Fruit fly (Drosophila melanogaster) whole organism, embryonic: ENCODE measurements around the gene Dh31.

Experiments
- Ada2b ChIP-seq: fragments of 200-800 bp; sonication (Bioruptor generic); IDR thresholded peaks from 2 replicates; pipeline ENCODE4 v1.3.6; 2022; ENCODE audit warnings: missing biosample characterization, missing genetic modification characterization
- Atf3 ChIP-seq: fragments of 200-800 bp; sonication (Bioruptor generic); optimal IDR thresholded peaks from 3 replicates; lab custom pipeline; 2016; ENCODE audit warnings: missing biosample characterization, missing genetic modification characterization
- Awh ChIP-seq: fragments of 200-800 bp; sonication (Bioruptor generic); IDR thresholded peaks from 2 replicates; pipeline ENCODE4, ENCODE4 v1.3.6; 2022; ENCODE audit warnings: missing biosample characterization, missing genetic modification characterization
- Bteb2 ChIP-seq: fragments of 200-800 bp; sonication (Bioruptor generic); optimal IDR thresholded peaks from 2 replicates; lab custom pipeline; 2016; ENCODE audit warnings: missing biosample characterization, missing genetic modification characterization
- CG10274 ChIP-seq: fragments of 200-800 bp; sonication (Bioruptor generic); optimal IDR thresholded peaks from 3 replicates; lab custom pipeline; 2017; ENCODE audit warnings: missing biosample characterization, mild to moderate bottlenecking, missing genetic modification characterization
- CG12299 ChIP-seq: fragments of 200-800 bp; sonication (Bioruptor generic); optimal IDR thresholded peaks from 2 replicates; lab custom pipeline; 2018; ENCODE audit warnings: missing biosample characterization, mild to moderate bottlenecking, missing genetic modification characterization
- CG12391 ChIP-seq: fragments of 200-800 bp; sonication (Bioruptor generic); optimal IDR thresholded peaks from 3 replicates; lab custom pipeline; 2018; ENCODE audit warnings: missing biosample characterization, mild to moderate bottlenecking, missing genetic modification characterization, moderate library complexity
- CG13287 ChIP-seq: fragments of 200-800 bp; sonication (Bioruptor generic); IDR thresholded peaks from 2 replicates; pipeline ENCODE4 v1.3.6; 2022; ENCODE audit warnings: missing biosample characterization, missing genetic modification characterization; ENCODE audit not compliant: partially characterized antibody
- CG13894 ChIP-seq: fragments of 200-800 bp; sonication (Bioruptor generic); optimal IDR thresholded peaks from 3 replicates; lab custom pipeline; 2018; ENCODE audit warnings: missing biosample characterization, mild to moderate bottlenecking, missing genetic modification characterization, moderate library complexity
- CG14965 ChIP-seq: fragments of 200-800 bp; sonication (Bioruptor generic); optimal IDR thresholded peaks from 2 replicates; lab custom pipeline; 2016; ENCODE audit warnings: missing biosample characterization, missing genetic modification characterization, borderline replicate concordance
- CG15696 ChIP-seq: fragments of 200-800 bp; sonication (Bioruptor generic); optimal IDR thresholded peaks from 2 replicates; lab custom pipeline; 2019; ENCODE audit warnings: missing biosample characterization, mild to moderate bottlenecking, missing genetic modification characterization, moderate library complexity
- CG16813 ChIP-seq: fragments of 200-800 bp; sonication (Bioruptor generic); IDR thresholded peaks from 3 replicates; pipeline ENCODE4 v1.3.6; 2022; ENCODE audit warnings: missing biosample characterization, missing genetic modification characterization; ENCODE audit not compliant: partially characterized antibody
- CG18476 ChIP-seq: fragments of 200-800 bp; sonication (Bioruptor generic); optimal IDR thresholded peaks from 2 replicates; lab custom pipeline; 2016; ENCODE audit warnings: missing biosample characterization, mild to moderate bottlenecking, missing genetic modification characterization
- CG2202 ChIP-seq: fragments of 200-800 bp; sonication (Bioruptor generic); optimal IDR thresholded peaks from 2 replicates; lab custom pipeline; 2018; ENCODE audit warnings: missing biosample characterization, mild to moderate bottlenecking, missing genetic modification characterization
- CG30020 ChIP-seq: fragments of 200-800 bp; optimal IDR thresholded peaks from 2 replicates; lab custom pipeline; 2019; ENCODE audit warnings: missing biosample characterization, mild to moderate bottlenecking, missing genetic modification characterization, moderate library complexity
- CG3281 ChIP-seq: fragments of 200-800 bp; sonication (Bioruptor generic); optimal IDR thresholded peaks from 3 replicates; lab custom pipeline; 2017; ENCODE audit warnings: missing biosample characterization, mild to moderate bottlenecking, missing genetic modification characterization
- CG34422 ChIP-seq: fragments of 200-800 bp; sonication (Bioruptor generic); IDR thresholded peaks from 3 replicates; pipeline ENCODE4 v1.3.6; 2022; ENCODE audit warnings: missing biosample characterization, missing genetic modification characterization
- CG5953 ChIP-seq: fragments of 200-800 bp; sonication (Bioruptor generic); IDR thresholded peaks from 2 replicates; pipeline ENCODE4 v1.3.6; 2022; ENCODE audit warnings: missing biosample characterization, missing genetic modification characterization
- CG6813 ChIP-seq: fragments of 200-800 bp; sonication (Bioruptor generic); optimal IDR thresholded peaks from 2 replicates; lab custom pipeline; 2017; ENCODE audit warnings: missing biosample characterization, missing genetic modification characterization, mild to moderate bottlenecking, moderate library complexity, missing genetic modification reagents
- CG7963 ChIP-seq: fragments of 200-800 bp; sonication (Bioruptor generic); IDR thresholded peaks from 3 replicates; pipeline ENCODE4 v1.3.6; 2022; ENCODE audit warnings: missing biosample characterization, missing genetic modification characterization; ENCODE audit not compliant: partially characterized antibody
- CkIIα-i1 ChIP-seq: fragments of 200-800 bp; sonication (Bioruptor generic); IDR thresholded peaks from 2 replicates; pipeline ENCODE4 v1.3.6; 2022; ENCODE audit warnings: missing biosample characterization, missing genetic modification characterization
- CrebB ChIP-seq: fragments of 200-800 bp; sonication (Bioruptor generic); optimal IDR thresholded peaks from 3 replicates; lab custom pipeline; 2018; ENCODE audit warnings: missing biosample characterization, mild to moderate bottlenecking, missing genetic modification characterization
- D19B ChIP-seq: fragments of 200-800 bp; sonication (Bioruptor generic); optimal IDR thresholded peaks from 2 replicates; lab custom pipeline; 2017; ENCODE audit warnings: missing biosample characterization, mild to moderate bottlenecking, missing genetic modification characterization
- Gug ChIP-seq: fragments of 200-800 bp; sonication (Bioruptor generic); IDR thresholded peaks from 4 replicates; pipeline ENCODE4 v1.3.6; 2022; ENCODE audit warnings: missing biosample characterization, missing genetic modification characterization
- HLH3B ChIP-seq: fragments of 200-800 bp; sonication (Bioruptor generic); IDR thresholded peaks from 2 replicates; pipeline ENCODE4 v1.3.6; 2022; ENCODE audit warnings: missing biosample characterization, missing genetic modification characterization
- HLHmδ ChIP-seq: fragments of 200-800 bp; sonication (Bioruptor generic); optimal IDR thresholded peaks from 2 replicates; lab custom pipeline; 2018; ENCODE audit warnings: missing biosample characterization, mild to moderate bottlenecking, missing genetic modification characterization, moderate library complexity
- Hmr ChIP-seq: fragments of 200-800 bp; sonication (Bioruptor generic); optimal IDR thresholded peaks from 3 replicates; lab custom pipeline; 2017; ENCODE audit warnings: mild to moderate bottlenecking, missing biosample characterization, missing genetic modification reagents, missing genetic modification characterization
- Mes4 ChIP-seq: fragments of 200-800 bp; sonication (Bioruptor generic); optimal IDR thresholded peaks from 2 replicates; lab custom pipeline; 2016; ENCODE audit warnings: missing biosample characterization, missing genetic modification characterization
- Sox100B ChIP-seq: fragments of 200-800 bp; sonication (Bioruptor generic); optimal IDR thresholded peaks from 3 replicates; lab custom pipeline; 2018; ENCODE audit warnings: missing biosample characterization, mild to moderate bottlenecking, missing genetic modification characterization
- chif ChIP-seq, 2 experiments: fragments of 200-800 bp; sonication (Bioruptor generic); optimal IDR thresholded peaks; 3 replicates each; lab custom pipeline; 2016; ENCODE audit warnings: missing biosample characterization in 2 of 2, missing genetic modification characterization in 2 of 2
- crp ChIP-seq, 2 experiments: fragments of 200-800 bp; sonication (Bioruptor generic); optimal IDR thresholded peaks; 2 replicates in 1 of 2; 3 replicates in 1 of 2; lab custom pipeline; 2017; ENCODE audit warnings: missing biosample characterization in 2 of 2, missing genetic modification characterization in 2 of 2, mild to moderate bottlenecking in 1 of 2, moderate library complexity in 1 of 2
- dpn ChIP-seq, 2 experiments: fragments of 200-800 bp; sonication (Bioruptor generic); optimal IDR thresholded peaks; 3 replicates each; lab custom pipeline; 2016; ENCODE audit warnings: missing biosample characterization in 2 of 2, missing genetic modification characterization in 2 of 2
- ems ChIP-seq: fragments of 200-800 bp; sonication (Bioruptor generic); optimal IDR thresholded peaks from 3 replicates; lab custom pipeline; 2016; ENCODE audit warnings: missing biosample characterization, missing genetic modification characterization
- gcm ChIP-seq: fragments of 200-800 bp; sonication (Bioruptor generic); optimal IDR thresholded peaks from 2 replicates; lab custom pipeline; 2019; ENCODE audit warnings: missing biosample characterization, mild to moderate bottlenecking, missing genetic modification characterization, moderate library complexity
- grn ChIP-seq: fragments of 200-800 bp; sonication (Bioruptor generic); optimal IDR thresholded peaks from 3 replicates; lab custom pipeline; 2017; ENCODE audit warnings: missing biosample characterization, missing genetic modification characterization
- gro ChIP-seq: fragments of 200-800 bp; sonication (Bioruptor generic); optimal IDR thresholded peaks from 2 replicates; lab custom pipeline; 2016; ENCODE audit warnings: missing biosample characterization, missing genetic modification characterization
- hkb ChIP-seq, 2 experiments: fragments of 200-800 bp in 1 of 2; fragments of >200 bp in 1 of 2; sonication (Bioruptor generic) in 1 of 2; IDR thresholded peaks in 1 of 2; optimal IDR thresholded peaks in 1 of 2; 2 replicates each; pipeline versions ENCODE4 v1.3.6 to Lab custom; 2017 to 2022; ENCODE audit warnings: missing biosample characterization in 1 of 2, missing genetic modification characterization in 1 of 2
- jing ChIP-seq: fragments of 200-800 bp; sonication (Bioruptor generic); optimal IDR thresholded peaks from 2 replicates; lab custom pipeline; 2018; ENCODE audit warnings: missing biosample characterization, mild to moderate bottlenecking, missing genetic modification characterization
- maf-S ChIP-seq: fragments of 200-800 bp; sonication (Bioruptor generic); optimal IDR thresholded peaks from 2 replicates; lab custom pipeline; 2016; ENCODE audit warnings: missing biosample characterization, missing genetic modification characterization
- odd ChIP-seq: fragments of 200-800 bp; sonication (Bioruptor generic); optimal IDR thresholded peaks from 2 replicates; lab custom pipeline; 2017; ENCODE audit warnings: missing biosample characterization, mild to moderate bottlenecking, missing genetic modification characterization
- onecut ChIP-seq: fragments of 200-800 bp; sonication (Bioruptor generic); IDR thresholded peaks from 2 replicates; pipeline ENCODE4 v1.3.6; 2022; ENCODE audit warnings: missing biosample characterization, missing genetic modification characterization
- pan ChIP-seq, 4 experiments: fragments of >200 bp in 3 of 4; fragments of 200-800 bp in 1 of 4; sonication (Bioruptor generic) in 1 of 4; optimal IDR thresholded peaks in 3 of 4; IDR thresholded peaks in 1 of 4; 2 replicates each; pipeline versions ENCODE4 v1.3.6 to Lab custom; 2017 to 2022; ENCODE audit warnings: missing biosample characterization in 2 of 4, missing genetic modification characterization in 2 of 4, mixed read lengths in 1 of 4
- phol ChIP-seq: fragments of 200-800 bp; sonication (Bioruptor generic); optimal IDR thresholded peaks from 3 replicates; lab custom pipeline; 2018; ENCODE audit warnings: missing biosample characterization, mild to moderate bottlenecking, missing genetic modification characterization, moderate library complexity
- row ChIP-seq: fragments of 200-800 bp; sonication (Bioruptor generic); IDR thresholded peaks from 3 replicates; pipeline ENCODE4 v1.3.6; 2022; ENCODE audit warnings: missing biosample characterization, missing genetic modification characterization
- sima ChIP-seq: fragments of 200-800 bp; sonication (Bioruptor generic); optimal IDR thresholded peaks from 2 replicates; lab custom pipeline; 2016; ENCODE audit warnings: missing biosample characterization, missing genetic modification characterization
- slbo ChIP-seq: fragments of 200-800 bp; sonication (Bioruptor generic); IDR thresholded peaks from 2 replicates; pipeline ENCODE4 v1.3.6; 2022; ENCODE audit warnings: missing biosample characterization, missing genetic modification characterization
- tap ChIP-seq: fragments of 200-800 bp; optimal IDR thresholded peaks from 3 replicates; lab custom pipeline; 2019; ENCODE audit warnings: missing biosample characterization, mild to moderate bottlenecking, missing genetic modification characterization, moderate library complexity
- ttk ChIP-seq: fragments of 200-800 bp; sonication (Bioruptor generic); IDR thresholded peaks from 2 replicates; pipeline ENCODE4 v2.1.2; 2022; ENCODE audit warnings: missing biosample characterization, missing genetic modification characterization
- vvl ChIP-seq: fragments of 200-800 bp; sonication (Bioruptor generic); IDR thresholded peaks from 2 replicates; pipeline ENCODE4 v1.3.6; 2022; ENCODE audit warnings: missing biosample characterization, missing genetic modification characterization
- wdn ChIP-seq: fragments of 200-800 bp; sonication (Bioruptor generic); IDR thresholded peaks from 2 replicates; pipeline ENCODE4 v1.3.6; 2022; ENCODE audit warnings: missing biosample characterization, missing genetic modification characterization

The Dh31 gene

dm6 chr2L:8488735-8489134, 17.9 kb downstream of the Dh31 start, which contains the start of gene CG13088 (continued):
- TF ChIP-seq grn (GFP tag; lab: Kevin White, UChicago) (no peak), CG30020 (tag; lab: Kevin White, UChicago) (no peak), jing (no peak), Ada2b (GFP tag; lab: Robert Waterston, UW) (no peak), phol (tag; lab: Kevin White, UChicago) (peak; percentile 43), Bteb2 (GFP tag; lab: Kevin White, UChicago) (peak; percentile 35), dpn (GFP tag; optimal IDR thresholded peaks at IDR 0.05; lab: Kevin White, UChicago) (peak; percentile 33 to 47), Sox100B (GFP tag; lab: Kevin White, UChicago) (no peak), wdn (no peak), CG16813 (GFP tag; lab: Robert Waterston, UW) (no peak), D19B (GFP tag; lab: Kevin White, UChicago) (no peak), slbo (GFP tag; lab: Robert Waterston, UW) (peak; percentile 60; the same call in 1 of the 2 replicates), CG34422 (GFP tag; lab: Robert Waterston, UW) (no peak), ems (GFP tag; lab: Kevin White, UChicago) (peak; percentile 32), CG13894 (tag; lab: Kevin White, UChicago) (no peak), pan (optimal IDR thresholded peaks at IDR 0.05; lab: Kevin White, UChicago) (no peak), pan (GFP tag; optimal IDR thresholded peaks at IDR 0.05 in 1 of 2, IDR thresholded peaks at IDR 0.05 in 1 of 2) (no peak), CG18476 (peak; percentile 3), CG6813 (GFP tag; lab: Kevin White, UChicago) (no peak), CG10274 (GFP tag; lab: Kevin White, UChicago) (no peak), tap (tag; lab: Kevin White, UChicago) (no peak), onecut (GFP tag; lab: Robert Waterston, UW) (no peak), chif (GFP tag; optimal IDR thresholded peaks at IDR 0.05; lab: Kevin White, UChicago) (peak; percentile 14 to 17), CkIIα-i1 (GFP tag; lab: Robert Waterston, UW) (no peak), HLH3B (no peak), crp (GFP tag; optimal IDR thresholded peaks at IDR 0.05; lab: Kevin White, UChicago) (peak; percentile 69 to 95), CG13287 (GFP tag; lab: Robert Waterston, UW) (peak; percentile 41; the same call in 1 of the 2 replicates), Mes4 (GFP tag; lab: Kevin White, UChicago) (no peak), row (no peak), Atf3 (GFP tag; lab: Kevin White, UChicago) (no peak), CG15696 (no peak), Awh (GFP tag; lab: Robert Waterston, UW) (no peak), maf-S (GFP tag; lab: Kevin White, UChicago) (peak; percentile 28), CG3281 (GFP tag; lab: Kevin White, UChicago) (no peak), CrebB (no peak), gcm (GFP tag; lab: Kevin White, UChicago) (no peak), Hmr (GFP tag; lab: Kevin White, UChicago) (peak; percentile 45), CG2202 (tag; lab: Kevin White, UChicago) (no peak), CG12299 (tag; lab: Kevin White, UChicago) (no peak), sima (GFP tag; lab: Kevin White, UChicago) (no peak), hkb (optimal IDR thresholded peaks at IDR 0.05; lab: Kevin White, UChicago) (no peak), hkb (GFP tag; IDR thresholded peaks at IDR 0.05; lab: Robert Waterston, UW) (no peak), CG5953 (GFP tag; lab: Robert Waterston, UW) (no peak), vvl (GFP tag; lab: Robert Waterston, UW) (peak; percentile 75), odd (GFP tag; lab: Kevin White, UChicago) (no peak), HLHmδ (GFP tag; lab: Kevin White, UChicago) (no peak), CG7963 (GFP tag; lab: Robert Waterston, UW) (no peak), ttk (GFP tag; lab: Robert Waterston, UW) (no peak), Gug (no peak), CG14965 (GFP tag; lab: Kevin White, UChicago) (no peak), gro (GFP tag; lab: Kevin White, UChicago) (peak; percentile 73), CG12391 (tag; lab: Kevin White, UChicago) (no peak)
